Worm (Caenorhabditis elegans) whole organism, early embryonic: ENCODE results near the gene ddr-1.

Experiments used
- B0310.2 ChIP-seq: sonication (generic microtip); optimal IDR thresholded peaks from 2 replicates; lab custom pipeline; 2016; ENCODE audit warnings: mild to moderate bottlenecking, missing genetic modification characterization, missing compliant biosample characterization
- F13C5.2 ChIP-seq: sonication (generic microtip); optimal IDR thresholded peaks from 2 replicates; lab custom pipeline; 2017; ENCODE audit warnings: mild to moderate bottlenecking, missing genetic modification characterization, inconsistent platforms, missing compliant biosample characterization
- aly-1 ChIP-seq: sonication (generic microtip); optimal IDR thresholded peaks from 2 replicates; lab custom pipeline; 2016; ENCODE audit warnings: missing genetic modification characterization, missing compliant biosample characterization
- ama-1 ChIP-seq: fragments of 150-350 bp; optimal IDR thresholded peaks from 2 replicates; lab custom pipeline; 2014
- ceh-13 ChIP-seq: fragments of 200-800 bp; sonication (Bioruptor generic); optimal IDR thresholded peaks from 2 replicates; lab custom pipeline; 2018; ENCODE audit warnings: mild to moderate bottlenecking, missing genetic modification characterization, missing compliant biosample characterization
- ceh-36 ChIP-seq: sonication (generic microtip); optimal IDR thresholded peaks from 2 replicates; lab custom pipeline; 2016; ENCODE audit warnings: missing genetic modification characterization, inconsistent platforms, missing compliant biosample characterization
- ets-7 ChIP-seq: sonication (generic microtip); optimal IDR thresholded peaks from 2 replicates; lab custom pipeline; 2016; ENCODE audit warnings: missing genotype, missing genetic modification characterization, missing compliant biosample characterization
- flt-1 ChIP-seq: fragments of 200-800 bp; sonication (Bioruptor generic); IDR thresholded peaks from 2 replicates; pipeline ENCODE4 v1.3.6; 2022; ENCODE audit warnings: missing genetic modification characterization, missing compliant biosample characterization
- hmbx-1 ChIP-seq: sonication (generic microtip); optimal IDR thresholded peaks from 2 replicates; lab custom pipeline; 2016; ENCODE audit warnings: mild to moderate bottlenecking, missing genetic modification characterization, missing compliant biosample characterization
- hmg-4 ChIP-seq: fragments of 200-800 bp; sonication (Bioruptor generic); optimal IDR thresholded peaks from 2 replicates; lab custom pipeline; 2018; ENCODE audit warnings: mild to moderate bottlenecking, missing genetic modification characterization, missing compliant biosample characterization
- hnd-1 ChIP-seq: sonication (generic microtip); optimal IDR thresholded peaks from 2 replicates; lab custom pipeline; 2016; ENCODE audit warnings: missing genetic modification characterization, missing compliant biosample characterization
- pes-1 ChIP-seq: fragments of 200-800 bp; sonication (Bioruptor generic); IDR thresholded peaks from 2 replicates; pipeline ENCODE4 v1.3.6; 2022; ENCODE audit warnings: missing genetic modification reagents, missing genetic modification characterization, missing compliant biosample characterization
- scrt-1 ChIP-seq: fragments of 200-800 bp; sonication (Bioruptor generic); IDR thresholded peaks from 2 replicates; pipeline ENCODE4 v1.3.6; 2022; ENCODE audit warnings: missing genetic modification characterization, missing compliant biosample characterization
- sea-1 ChIP-seq: fragments of 200-800 bp; sonication (Bioruptor generic); conservative IDR thresholded peaks from 2 replicates; pipeline ENCODE4 v1.3.6; 2022; ENCODE audit warnings: missing genetic modification characterization, missing compliant biosample characterization
- tbx-11 ChIP-seq: fragments of 200-800 bp; sonication (Bioruptor generic); IDR thresholded peaks from 2 replicates; pipeline ENCODE4 v1.3.6; 2022; ENCODE audit warnings: missing genetic modification characterization, missing compliant biosample characterization
- tbx-37 ChIP-seq: fragments of 200-800 bp; sonication (Bioruptor generic); conservative IDR thresholded peaks from 2 replicates; pipeline ENCODE4 v1.3.6; 2022; ENCODE audit warnings: missing genetic modification reagents, missing genetic modification characterization, missing compliant biosample characterization
- tra-4 ChIP-seq: sonication (generic microtip); optimal IDR thresholded peaks from 2 replicates; lab custom pipeline; 2017; ENCODE audit warnings: missing genetic modification characterization, missing compliant biosample characterization

The ddr-1 gene

DNA sequence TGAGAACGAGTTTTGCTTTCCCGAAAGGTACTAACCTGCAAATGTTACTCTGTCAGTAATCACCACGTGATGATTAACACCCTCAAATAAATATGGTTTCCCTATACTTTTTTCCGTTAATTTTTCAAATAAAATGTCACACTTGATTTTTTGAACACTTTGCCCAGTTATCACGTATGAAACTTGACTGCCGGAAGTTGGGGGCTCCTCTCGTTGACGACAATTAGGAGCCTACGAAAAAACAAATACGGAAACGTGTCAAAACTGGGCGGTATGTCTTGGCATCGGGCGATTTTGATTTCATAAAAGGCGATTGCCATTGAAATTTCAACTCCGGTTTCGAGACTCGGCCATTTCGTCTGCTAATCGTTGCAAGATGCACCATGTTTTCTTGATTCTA is 13.1 kb upstream of the ddr-1 start, which contains the start of gene C25F6.8:
C25F6.8 (plus strand) TSS at position 301 of the 400 bp plus-strand sequence.
- TF ChIP-seq B0310.2 (tag; lab: Kevin White, UChicago) (no peak), ets-7 (tag; lab: Kevin White, UChicago) (no peak), ceh-36 (tag; lab: Kevin White, UChicago) (no peak), hmbx-1 (tag; lab: Kevin White, UChicago) (no peak), sea-1 (no peak)

DNA sequence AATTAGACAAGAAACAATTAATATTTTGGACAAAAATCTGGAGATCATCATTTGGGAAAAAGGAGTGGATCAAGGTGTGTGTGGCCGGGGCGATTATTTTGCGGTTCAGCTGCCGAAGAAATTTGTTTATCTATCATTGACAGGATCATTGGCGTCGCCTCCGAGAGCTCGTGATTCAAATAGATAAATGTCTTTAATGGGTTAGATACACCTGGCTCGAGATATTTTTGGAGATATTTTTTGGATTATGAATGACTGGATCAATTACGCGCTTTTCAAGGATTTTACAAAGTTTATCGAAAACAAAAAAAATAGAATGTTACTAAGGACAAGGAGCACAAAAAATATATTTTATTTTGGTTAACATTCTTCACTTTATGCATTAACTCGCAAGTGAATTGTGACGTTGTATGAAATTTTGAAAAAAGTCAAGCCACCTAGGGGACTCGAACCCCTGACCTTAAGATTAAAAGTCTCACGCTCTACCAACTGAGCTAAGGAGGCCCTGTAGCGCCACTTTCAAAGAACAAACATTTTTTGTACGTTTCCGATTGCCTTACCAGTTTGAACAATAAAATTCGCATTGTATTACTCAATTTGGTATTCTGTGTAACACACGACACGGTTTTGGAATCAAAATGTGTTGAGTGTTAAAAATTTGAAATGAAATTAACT is 10.1 kb upstream of the ddr-1 start, which contains the start of gene C25F6.6:
C25F6.6 (minus strand) TSS at position 51 of the 675 bp plus-strand sequence.
- TF ChIP-seq tbx-11 (GFP tag; lab: Robert Waterston, UW) (no peak), pes-1 (GFP tag; lab: Robert Waterston, UW) (no peak), sea-1 (no peak), ama-1 (no peak), flt-1 (GFP tag; lab: Robert Waterston, UW) (no peak), hmbx-1 (tag; lab: Kevin White, UChicago) (no peak), B0310.2 (tag; lab: Kevin White, UChicago) (no peak), scrt-1 (GFP tag; lab: Robert Waterston, UW) (no peak), ceh-13 (no peak), hnd-1 (tag; lab: Kevin White, UChicago) (no peak), tra-4 (no peak), ets-7 (tag; lab: Kevin White, UChicago) (no peak), ceh-36 (tag; lab: Kevin White, UChicago) (no peak), tbx-37 (GFP tag; lab: Robert Waterston, UW) (no peak), hmg-4 (GFP tag; lab: Kevin White, UChicago) (no peak), aly-1 (tag; lab: Kevin White, UChicago) (no peak)

- no peak for TF ChIP-seq hmg-4 (GFP tag; lab: Kevin White, UChicago)
- TF ChIP-seq pes-1 (GFP tag; lab: Robert Waterston, UW) = no peak
- TF ChIP-seq F13C5.2 (tag; lab: Kevin White, UChicago) = no peak
- TF ChIP-seq hmbx-1 (tag; lab: Kevin White, UChicago) = no peak
- TF ChIP-seq ets-7 (tag; lab: Kevin White, UChicago) = no peak
- TF ChIP-seq sea-1 = no peak
- no peak for TF ChIP-seq tbx-11 (GFP tag; lab: Robert Waterston, UW)
Measured at ce11 chrX:5451706-5452105, 9.3 kb upstream of the ddr-1 start.

- TF ChIP-seq ama-1 = no peak
- TF ChIP-seq tbx-37 (GFP tag; lab: Robert Waterston, UW) = no peak
- no peak for TF ChIP-seq ets-7 (tag; lab: Kevin White, UChicago)
- no peak for TF ChIP-seq F13C5.2 (tag; lab: Kevin White, UChicago)
- TF ChIP-seq hmbx-1 (tag; lab: Kevin White, UChicago) = no peak
- no peak for TF ChIP-seq pes-1 (GFP tag; lab: Robert Waterston, UW)
- no peak for TF ChIP-seq scrt-1 (GFP tag; lab: Robert Waterston, UW)
- no peak for TF ChIP-seq aly-1 (tag; lab: Kevin White, UChicago)
- no peak for TF ChIP-seq B0310.2 (tag; lab: Kevin White, UChicago)
- no peak for TF ChIP-seq hnd-1 (tag; lab: Kevin White, UChicago)
- no peak for TF ChIP-seq flt-1 (GFP tag; lab: Robert Waterston, UW)
- no peak for TF ChIP-seq sea-1
- TF ChIP-seq tbx-11 (GFP tag; lab: Robert Waterston, UW) = no peak
- no peak for TF ChIP-seq tra-4
- no peak for TF ChIP-seq ceh-13
- TF ChIP-seq ceh-36 (tag; lab: Kevin White, UChicago) = no peak
- TF ChIP-seq hmg-4 (GFP tag; lab: Kevin White, UChicago) = no peak
Measured at ce11 chrX:5455107-5455506, 5.9 kb upstream of the ddr-1 start.

- no peak for TF ChIP-seq ceh-13
- TF ChIP-seq hmbx-1 (tag; lab: Kevin White, UChicago) = no peak
- TF ChIP-seq tbx-37 (GFP tag; lab: Robert Waterston, UW) = no peak
- no peak for TF ChIP-seq flt-1 (GFP tag; lab: Robert Waterston, UW)
- TF ChIP-seq aly-1 (tag; lab: Kevin White, UChicago) = no peak
- TF ChIP-seq ceh-36 (tag; lab: Kevin White, UChicago) = no peak
- no peak for TF ChIP-seq pes-1 (GFP tag; lab: Robert Waterston, UW)
Measured at ce11 chrX:5457184-5457583, 3.8 kb upstream of the ddr-1 start.

ce11 chrX:5458043-5458442 is 3.0 kb upstream of the ddr-1 start:
- TF ChIP-seq scrt-1 (GFP tag; lab: Robert Waterston, UW) = no peak

DNA sequence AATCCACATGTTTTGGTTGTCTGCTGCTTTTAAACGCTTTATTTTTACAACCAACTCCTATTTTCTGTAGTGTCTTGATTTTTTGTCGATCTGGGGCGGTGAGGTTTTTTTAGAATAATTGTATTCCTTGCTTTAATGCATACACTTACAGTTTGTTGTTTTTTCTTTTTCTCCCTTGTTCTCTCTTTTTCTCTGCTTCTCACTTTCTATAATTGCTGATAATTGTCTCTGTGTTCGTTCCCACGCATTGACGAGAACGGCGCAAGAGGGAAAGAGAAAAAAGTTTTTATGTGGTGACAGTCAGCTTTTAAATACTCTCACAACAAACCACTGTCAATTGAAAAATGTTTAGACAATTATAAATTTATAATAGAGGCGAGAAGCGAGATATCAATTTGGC is 2.3 kb upstream of the ddr-1 start:
- TF ChIP-seq tra-4 (no peak), pes-1 (GFP tag; lab: Robert Waterston, UW) (no peak), tbx-11 (GFP tag; lab: Robert Waterston, UW) (no peak), flt-1 (GFP tag; lab: Robert Waterston, UW) (no peak), B0310.2 (tag; lab: Kevin White, UChicago) (no peak), aly-1 (tag; lab: Kevin White, UChicago) (no peak), hmbx-1 (tag; lab: Kevin White, UChicago) (no peak), ceh-36 (tag; lab: Kevin White, UChicago) (no peak), ets-7 (tag; lab: Kevin White, UChicago) (no peak), ama-1 (no peak), F13C5.2 (tag; lab: Kevin White, UChicago) (no peak), sea-1 (no peak), ceh-13 (no peak), tbx-37 (GFP tag; lab: Robert Waterston, UW) (no peak), hmg-4 (GFP tag; lab: Kevin White, UChicago) (no peak), scrt-1 (GFP tag; lab: Robert Waterston, UW) (no peak)
